Fruit fly (Drosophila melanogaster): ENCODE results near the gene Fer1.

Fer1 gene

DNA sequence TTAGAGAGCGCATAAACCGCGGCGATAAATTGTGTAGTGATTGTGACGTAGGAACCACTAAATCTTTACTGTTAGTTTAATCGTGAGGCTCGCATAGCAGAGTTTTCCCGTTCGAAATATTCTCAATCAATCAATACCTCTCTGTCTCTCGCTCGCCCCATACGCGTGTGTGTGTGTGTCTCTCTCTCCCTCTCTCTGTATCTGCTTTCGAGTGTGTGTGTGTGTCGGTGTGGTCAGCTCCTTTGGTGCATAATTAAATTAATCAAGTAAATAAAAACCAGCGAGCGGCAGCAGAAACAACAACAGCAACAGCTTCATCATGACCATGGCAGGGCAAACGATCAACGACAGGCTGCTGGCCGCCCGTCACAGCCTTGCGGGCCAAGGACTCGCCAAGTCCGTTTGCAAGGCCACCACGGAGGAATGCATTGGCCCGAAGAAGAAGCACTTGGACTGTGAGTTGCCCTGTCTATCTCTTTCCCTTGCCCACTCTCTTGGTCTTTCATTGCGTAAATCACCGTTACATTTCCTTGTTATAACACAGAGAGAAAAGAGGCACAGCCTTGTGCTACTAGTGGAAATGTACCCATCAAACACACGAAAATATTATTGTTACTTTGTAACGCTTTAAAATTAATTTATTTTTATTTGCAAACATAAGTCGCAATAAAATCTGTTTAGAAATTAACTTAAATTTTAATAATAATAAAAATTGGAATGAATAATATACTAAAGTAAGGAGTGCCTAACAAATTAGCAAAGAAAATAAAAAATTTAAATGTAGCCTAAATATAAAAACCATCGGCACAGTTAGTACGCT lies 51.3 kb downstream of the Fer1 start:
- no peak for TF ChIP-seq psq (optimal IDR thresholded peaks at IDR 0.05)

DNA sequence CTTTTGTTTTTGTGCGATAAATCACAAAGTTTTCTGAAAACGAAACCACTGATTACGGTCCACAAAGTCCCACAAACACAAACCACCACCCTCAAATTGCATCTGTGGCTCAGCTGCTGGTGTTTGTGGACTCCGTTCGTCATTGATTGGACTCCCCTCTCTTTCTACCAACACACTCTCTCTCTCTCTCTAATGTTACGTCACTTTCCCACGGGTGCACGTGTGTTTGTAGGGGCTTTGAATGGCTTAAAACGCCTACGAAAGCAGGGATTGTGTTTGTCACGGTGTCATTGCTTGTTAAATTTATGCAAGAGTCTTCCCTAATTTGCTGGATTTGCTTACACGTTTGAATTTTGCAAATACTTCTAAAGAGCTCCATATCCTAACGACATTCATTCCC lies 52.0 kb downstream of the Fer1 start:
- TF ChIP-seq insv (optimal IDR thresholded peaks at IDR 0.05) (no peak), psq (optimal IDR thresholded peaks at IDR 0.05) (no peak), ttk (optimal IDR thresholded peaks at IDR 0.05) (no peak), Sin3A (optimal IDR thresholded peaks at IDR 0.05) (no peak), Myc (optimal IDR thresholded peaks at IDR 0.05) (no peak), h (optimal IDR thresholded peaks at IDR 0.05) (no peak)

DNA sequence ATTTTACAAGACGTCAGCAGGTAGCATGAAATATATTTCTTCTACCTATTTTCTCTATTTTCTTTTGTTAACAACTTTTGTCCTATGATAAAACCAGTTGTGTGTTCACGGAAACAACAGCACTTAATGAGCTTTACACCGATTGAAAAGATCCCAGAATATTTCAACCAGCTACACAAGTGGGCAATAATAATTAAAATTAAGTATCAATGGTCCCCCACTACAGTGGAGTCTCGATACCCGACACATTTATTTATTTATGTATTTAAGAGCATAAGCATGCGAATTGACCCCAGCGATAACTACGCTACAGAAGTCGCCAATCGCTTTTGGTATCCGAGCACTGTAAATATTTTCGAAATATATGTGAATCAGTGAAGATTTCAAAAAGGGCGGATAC lies 52.7 kb downstream of the Fer1 start:
- TF ChIP-seq ttk (optimal IDR thresholded peaks at IDR 0.05) (no peak), psq (optimal IDR thresholded peaks at IDR 0.05) (no peak), Sin3A (optimal IDR thresholded peaks at IDR 0.05) (no peak), h (optimal IDR thresholded peaks at IDR 0.05) (no peak)

All from Kc167 (cell line).